Fruit fly (Drosophila melanogaster) whole organism, pupa: ENCODE measurements around the gene foi.

ENCODE experiments used
- CG10348 ChIP-seq: fragments of 200-800 bp; sonication (Bioruptor generic); IDR thresholded peaks from 2 replicates; pipeline ENCODE4 v1.3.6; 2022; ENCODE audit warnings: missing biosample characterization, missing genetic modification characterization
- CG12605 ChIP-seq: fragments of 200-800 bp; sonication (Bioruptor generic); IDR thresholded peaks from 2 replicates; pipeline ENCODE4 v1.3.6; 2022; ENCODE audit warnings: missing biosample characterization, missing genetic modification characterization
- CG13204 ChIP-seq: fragments of 200-800 bp; sonication (Bioruptor generic); optimal IDR thresholded peaks from 2 replicates; lab custom pipeline; 2018; ENCODE audit warnings: missing biosample characterization, mild to moderate bottlenecking, missing genetic modification characterization, moderate library complexity
- CG14655 ChIP-seq: fragments of 200-800 bp; sonication (Bioruptor generic); optimal IDR thresholded peaks from 3 replicates; lab custom pipeline; 2017; ENCODE audit warnings: mild to moderate bottlenecking, missing biosample characterization, missing genetic modification reagents, missing genetic modification characterization
- CG15710 ChIP-seq: fragments of 200-800 bp; sonication (Bioruptor generic); optimal IDR thresholded peaks from 2 replicates; lab custom pipeline; 2018; ENCODE audit warnings: missing biosample characterization, mild to moderate bottlenecking, missing genetic modification characterization, moderate library complexity
- CG17806 ChIP-seq: fragments of 200-800 bp; sonication (Bioruptor generic); optimal IDR thresholded peaks from 2 replicates; lab custom pipeline; 2018; ENCODE audit warnings: missing biosample characterization, mild to moderate bottlenecking, missing genetic modification characterization, moderate library complexity
- CG32121 ChIP-seq: fragments of 200-800 bp; sonication (Bioruptor generic); IDR thresholded peaks from 2 replicates; pipeline ENCODE4 v1.3.6; 2022; ENCODE audit warnings: missing biosample characterization, missing genetic modification characterization
- CG34367 ChIP-seq: fragments of 200-800 bp; sonication (Bioruptor generic); optimal IDR thresholded peaks from 2 replicates; lab custom pipeline; 2018; ENCODE audit warnings: missing biosample characterization, mild to moderate bottlenecking, missing genetic modification characterization
- CG4496 ChIP-seq: fragments of 200-800 bp; sonication (Bioruptor generic); IDR thresholded peaks from 3 replicates; pipeline ENCODE4 v1.3.6; 2022; ENCODE audit warnings: missing biosample characterization, missing genetic modification characterization
- CG8159 ChIP-seq: fragments of 200-800 bp; sonication (Bioruptor generic); optimal IDR thresholded peaks from 3 replicates; lab custom pipeline; 2018; ENCODE audit warnings: missing biosample characterization, mild to moderate bottlenecking, missing genetic modification characterization, moderate library complexity
- CG8301 ChIP-seq: fragments of 200-800 bp; sonication (Bioruptor generic); optimal IDR thresholded peaks from 2 replicates; lab custom pipeline; 2018; ENCODE audit warnings: missing biosample characterization, mild to moderate bottlenecking, missing genetic modification characterization
- CG9948 ChIP-seq: fragments of 200-800 bp; sonication (Bioruptor generic); optimal IDR thresholded peaks from 2 replicates; lab custom pipeline; 2018; ENCODE audit warnings: missing biosample characterization, mild to moderate bottlenecking, missing genetic modification characterization, moderate library complexity
- D1 ChIP-seq: fragments of 200-800 bp; sonication (Bioruptor generic); optimal IDR thresholded peaks from 2 replicates; lab custom pipeline; 2018; ENCODE audit warnings: missing biosample characterization, mild to moderate bottlenecking, missing genetic modification characterization, moderate library complexity
- EcR ChIP-seq: fragments of 200-800 bp; sonication (Bioruptor generic); optimal IDR thresholded peaks from 3 replicates; lab custom pipeline; 2019; ENCODE audit warnings: missing biosample characterization, missing genetic modification characterization, mild to moderate bottlenecking, moderate library complexity, missing genetic modification reagents
- Ets98B ChIP-seq: fragments of 200-800 bp; sonication (Bioruptor generic); IDR thresholded peaks from 2 replicates; pipeline ENCODE4 v1.3.6; 2022; ENCODE audit warnings: missing biosample characterization, missing genetic modification characterization
- Pif1A ChIP-seq: fragments of 200-800 bp; sonication (Bioruptor generic); optimal IDR thresholded peaks from 3 replicates; lab custom pipeline; 2016; ENCODE audit warnings: missing biosample characterization, missing genetic modification characterization
- Pif1B ChIP-seq: fragments of 200-800 bp; sonication (Bioruptor generic); optimal IDR thresholded peaks from 3 replicates; lab custom pipeline; 2016; ENCODE audit warnings: missing biosample characterization, missing genetic modification characterization
- Snoo ChIP-seq: fragments of 200-800 bp; sonication (Bioruptor generic); optimal IDR thresholded peaks from 3 replicates; lab custom pipeline; 2017; ENCODE audit warnings: missing biosample characterization, mild to moderate bottlenecking, missing genetic modification characterization, inconsistent platforms
- fd96Ca ChIP-seq: fragments of 200-800 bp; sonication (Bioruptor generic); IDR thresholded peaks from 3 replicates; pipeline ENCODE4 v1.3.6; 2022; ENCODE audit warnings: missing biosample characterization, missing genetic modification characterization
- gl ChIP-seq: fragments of 200-800 bp; sonication (Bioruptor generic); optimal IDR thresholded peaks from 2 replicates; lab custom pipeline; 2018; ENCODE audit warnings: missing biosample characterization, mild to moderate bottlenecking, missing genetic modification characterization
- rn ChIP-seq: fragments of 200-800 bp; sonication (Bioruptor generic); IDR thresholded peaks from 2 replicates; pipeline ENCODE4 v1.3.6; 2022; ENCODE audit warnings: missing biosample characterization, missing genetic modification characterization

The foi gene

dm6 chr3L:8514768-8515167 lies 10.3 kb upstream of the foi start, which contains the start of gene CG6683:
Gene CG6683, minus strand, starts transcription at chr3L:8514921.
- TF ChIP-seq CG12605 (GFP tag; lab: Robert Waterston, UW), result no peak
- no peak for TF ChIP-seq CG8159 (tag; lab: Kevin White, UChicago)
- no peak for TF ChIP-seq CG10348 (GFP tag; lab: Robert Waterston, UW)
- TF ChIP-seq CG15710, result no peak
- TF ChIP-seq CG13204 (GFP tag; lab: Kevin White, UChicago), result no peak
- no peak for TF ChIP-seq Snoo (tag; lab: Kevin White, UChicago)
- TF ChIP-seq gl (tag; lab: Kevin White, UChicago), result no peak
- no peak for TF ChIP-seq CG4496 (GFP tag; lab: Robert Waterston, UW)
- TF ChIP-seq EcR, result no peak
- no peak for TF ChIP-seq D1 (tag; lab: Kevin White, UChicago)
- TF ChIP-seq CG14655 (GFP tag; lab: Kevin White, UChicago), result no peak

- TF ChIP-seq Snoo (tag; lab: Kevin White, UChicago) (peak; percentile 49), CG8159 (tag; lab: Kevin White, UChicago) (no peak), CG32121 (GFP tag; lab: Robert Waterston, UW) (peak; percentile 34; the same call in 1 of the 2 replicates), EcR (no peak), CG15710 (peak; percentile 12), gl (tag; lab: Kevin White, UChicago) (peak; percentile 71), CG12605 (GFP tag; lab: Robert Waterston, UW) (peak; percentile 80), fd96Ca (GFP tag; lab: Robert Waterston, UW) (no peak), CG17806 (tag; lab: Kevin White, UChicago) (no peak), Pif1A (GFP tag; lab: Kevin White, UChicago) (no peak), CG8301 (tag; lab: Kevin White, UChicago) (peak; percentile 28), CG9948 (tag; lab: Kevin White, UChicago) (no peak), CG13204 (GFP tag; lab: Kevin White, UChicago) (no peak), CG14655 (GFP tag; lab: Kevin White, UChicago) (no peak), Ets98B (GFP tag; lab: Robert Waterston, UW) (peak; percentile 65), CG34367 (tag; lab: Kevin White, UChicago) (peak; percentile 1), rn (GFP tag; lab: Robert Waterston, UW) (no peak), D1 (tag; lab: Kevin White, UChicago) (no peak), Pif1B (GFP tag; lab: Kevin White, UChicago) (peak; percentile 49), CG10348 (GFP tag; lab: Robert Waterston, UW) (no peak), CG4496 (GFP tag; lab: Robert Waterston, UW) (no peak)
These were observed 6.4 kb upstream of the foi start, which contains the start of gene GstO3 for dm6 chr3L:8518516-8519087. Gene GstO3, plus strand, starts transcription at chr3L:8518885.

dm6 chr3L:8519232-8519631 lies 5.8 kb upstream of the foi start:
- TF ChIP-seq CG10348 (GFP tag; lab: Robert Waterston, UW), result no peak
- peak; percentile 22 for TF ChIP-seq EcR

dm6 chr3L:8520252-8520651 lies 4.8 kb upstream of the foi start, which contains the start of gene se:
Gene se, plus strand, starts transcription at chr3L:8520552.
- TF ChIP-seq EcR (no peak), Ets98B (GFP tag; lab: Robert Waterston, UW) (no peak), CG8301 (tag; lab: Kevin White, UChicago) (no peak), D1 (tag; lab: Kevin White, UChicago) (no peak), Pif1B (GFP tag; lab: Kevin White, UChicago) (no peak), CG15710 (no peak), Snoo (tag; lab: Kevin White, UChicago) (no peak), CG10348 (GFP tag; lab: Robert Waterston, UW) (no peak), CG12605 (GFP tag; lab: Robert Waterston, UW) (no peak), CG32121 (GFP tag; lab: Robert Waterston, UW) (no peak), CG4496 (GFP tag; lab: Robert Waterston, UW) (no peak), CG34367 (tag; lab: Kevin White, UChicago) (no peak), CG14655 (GFP tag; lab: Kevin White, UChicago) (no peak), CG17806 (tag; lab: Kevin White, UChicago) (no peak), gl (tag; lab: Kevin White, UChicago) (no peak), rn (GFP tag; lab: Robert Waterston, UW) (no peak), CG8159 (tag; lab: Kevin White, UChicago) (no peak)

- TF ChIP-seq CG17806 (tag; lab: Kevin White, UChicago) (no peak), Snoo (tag; lab: Kevin White, UChicago) (no peak), fd96Ca (GFP tag; lab: Robert Waterston, UW) (no peak)
These were observed 1.8 kb upstream of the foi start, which contains the start of gene GstO2 for dm6 chr3L:8523257-8523656. Gene GstO2, minus strand, starts transcription at chr3L:8523501.

dm6 chr3L:8525691-8526421 lies 812 bp downstream of the foi start:
- TF ChIP-seq Ets98B (GFP tag; lab: Robert Waterston, UW), result no peak
- TF ChIP-seq D1 (tag; lab: Kevin White, UChicago), result peak; percentile 8
- TF ChIP-seq CG34367 (tag; lab: Kevin White, UChicago), result no peak
